Fruit fly (Drosophila melanogaster) whole organism, embryonic: ENCODE measurements around the gene Ubc4.

ENCODE experiments used
- Awh ChIP-seq: fragments of 200-800 bp; sonication (Bioruptor generic); IDR thresholded peaks from 2 replicates; pipeline ENCODE4, ENCODE4 v1.3.6; 2022; ENCODE audit warnings: missing biosample characterization, missing genetic modification characterization
- CG10209 ChIP-seq: fragments of 200-800 bp; sonication (Bioruptor generic); optimal IDR thresholded peaks from 3 replicates; lab custom pipeline; 2017; ENCODE audit warnings: missing biosample characterization, mild to moderate bottlenecking, missing genetic modification characterization, missing genetic modification reagents
- CG10274 ChIP-seq: fragments of 200-800 bp; sonication (Bioruptor generic); optimal IDR thresholded peaks from 3 replicates; lab custom pipeline; 2017; ENCODE audit warnings: missing biosample characterization, mild to moderate bottlenecking, missing genetic modification characterization
- CG11723 ChIP-seq: fragments of 200-800 bp; sonication (Bioruptor generic); optimal IDR thresholded peaks from 2 replicates; lab custom pipeline; 2017; ENCODE audit warnings: missing biosample characterization, mild to moderate bottlenecking, missing genetic modification characterization
- CG12104 ChIP-seq: fragments of 200-800 bp; sonication (Bioruptor generic); optimal IDR thresholded peaks from 3 replicates; lab custom pipeline; 2016; ENCODE audit warnings: missing biosample characterization, missing genetic modification characterization
- CG13424 ChIP-seq: fragments of 200-800 bp; sonication (Bioruptor generic); optimal IDR thresholded peaks from 2 replicates; lab custom pipeline; 2019; ENCODE audit warnings: missing biosample characterization, mild to moderate bottlenecking, missing genetic modification characterization, moderate library complexity
- CG13775 ChIP-seq: fragments of 200-800 bp; sonication (Bioruptor generic); optimal IDR thresholded peaks from 3 replicates; lab custom pipeline; 2017; ENCODE audit warnings: missing biosample characterization, mild to moderate bottlenecking, missing genetic modification characterization
- CG15073 ChIP-seq: fragments of 200-800 bp; sonication (Bioruptor generic); optimal IDR thresholded peaks from 2 replicates; lab custom pipeline; 2016; ENCODE audit warnings: missing biosample characterization, missing genetic modification characterization
- CG1529 ChIP-seq: fragments of 200-800 bp; sonication (Bioruptor generic); optimal IDR thresholded peaks from 3 replicates; lab custom pipeline; 2018; ENCODE audit warnings: missing biosample characterization, missing genetic modification characterization
- CG18011 ChIP-seq: fragments of 200-800 bp; sonication (Bioruptor generic); optimal IDR thresholded peaks from 2 replicates; lab custom pipeline; 2017; ENCODE audit warnings: missing biosample characterization, missing genetic modification characterization, mild to moderate bottlenecking, moderate library complexity, missing genotype
- CG2199 ChIP-seq: fragments of 200-800 bp; sonication (Bioruptor generic); IDR thresholded peaks from 3 replicates; pipeline ENCODE4 v1.3.6; 2022; ENCODE audit warnings: missing biosample characterization, missing genetic modification characterization
- CG32767 ChIP-seq: fragments of 200-800 bp; sonication (Bioruptor generic); IDR thresholded peaks from 2 replicates; pipeline ENCODE4 v1.3.6; 2022; ENCODE audit warnings: missing biosample characterization, missing genetic modification characterization
- CG3726 ChIP-seq: fragments of 200-800 bp; sonication (Bioruptor generic); IDR thresholded peaks from 3 replicates; pipeline ENCODE4, ENCODE4 v1.3.6; 2022; ENCODE audit warnings: missing biosample characterization, missing genetic modification characterization
- CG42726 ChIP-seq: fragments of 200-800 bp; sonication (Bioruptor generic); IDR thresholded peaks from 2 replicates; pipeline ENCODE4 v1.3.6; 2022; ENCODE audit warnings: missing biosample characterization, missing genetic modification characterization; ENCODE audit not compliant: partially characterized antibody
- CG4424 ChIP-seq: fragments of 200-800 bp; sonication (Bioruptor generic); optimal IDR thresholded peaks from 3 replicates; lab custom pipeline; 2016; ENCODE audit warnings: missing biosample characterization, missing genetic modification characterization
- CG6654 ChIP-seq: fragments of 200-800 bp; sonication (Bioruptor generic); optimal IDR thresholded peaks from 2 replicates; lab custom pipeline; 2017; ENCODE audit warnings: missing biosample characterization, mild to moderate bottlenecking, missing genetic modification characterization
- CG7786 ChIP-seq: fragments of 200-800 bp; sonication (Bioruptor generic); optimal IDR thresholded peaks from 2 replicates; lab custom pipeline; 2016; ENCODE audit warnings: missing biosample characterization, missing genetic modification characterization
- CG7987 ChIP-seq: fragments of 200-800 bp; sonication (Bioruptor generic); optimal IDR thresholded peaks from 2 replicates; lab custom pipeline; 2018; ENCODE audit warnings: missing biosample characterization, mild to moderate bottlenecking, missing genetic modification characterization, moderate library complexity
- CG8281 ChIP-seq: fragments of 200-800 bp; sonication (Bioruptor generic); optimal IDR thresholded peaks from 2 replicates; lab custom pipeline; 2018; ENCODE audit warnings: missing biosample characterization, mild to moderate bottlenecking, missing genetic modification characterization, moderate library complexity
- CG8290 ChIP-seq, 3 experiments: fragments of 200-800 bp; sonication (Bioruptor generic); optimal IDR thresholded peaks; 2 replicates each; lab custom pipeline; 2016 to 2019; ENCODE audit warnings: missing biosample characterization in 3 of 3, missing genetic modification characterization in 3 of 3, mild to moderate bottlenecking in 2 of 3, moderate library complexity in 1 of 3
- CTCF ChIP-seq: fragments of 200-800 bp; sonication (Bioruptor generic); optimal IDR thresholded peaks from 2 replicates; lab custom pipeline; 2017; ENCODE audit warnings: missing biosample characterization, mild to moderate bottlenecking, missing genetic modification characterization, moderate library complexity
- Dfd ChIP-seq, 2 experiments: fragments of >200 bp; optimal IDR thresholded peaks; 2 replicates each; lab custom pipeline; 2017; ENCODE audit warnings: missing biosample characterization in 2 of 2, missing genetic modification characterization in 2 of 2
- Dip2 ChIP-seq: fragments of 200-800 bp; sonication (Bioruptor generic); IDR thresholded peaks from 2 replicates; pipeline ENCODE4 v1.3.6; 2022; ENCODE audit warnings: missing biosample characterization, missing genetic modification characterization
- Elba2 ChIP-seq: fragments of 200-800 bp; sonication (Bioruptor generic); optimal IDR thresholded peaks from 3 replicates; lab custom pipeline; 2016; ENCODE audit warnings: missing biosample characterization, missing genetic modification characterization
- Ets97D ChIP-seq: fragments of 200-800 bp; sonication (Bioruptor generic); optimal IDR thresholded peaks from 3 replicates; lab custom pipeline; 2016; ENCODE audit warnings: missing biosample characterization, missing genetic modification characterization
- HLH54F ChIP-seq: fragments of 200-800 bp; sonication (Bioruptor generic); optimal IDR thresholded peaks from 3 replicates; lab custom pipeline; 2016; ENCODE audit warnings: missing biosample characterization, missing genetic modification characterization
- MESR4 ChIP-seq: fragments of 200-800 bp; sonication (Bioruptor generic); optimal IDR thresholded peaks from 2 replicates; lab custom pipeline; 2018; ENCODE audit warnings: missing biosample characterization, mild to moderate bottlenecking, missing genetic modification characterization, moderate library complexity
- Neu2 ChIP-seq: fragments of 200-800 bp; sonication (Bioruptor generic); optimal IDR thresholded peaks from 3 replicates; lab custom pipeline; 2016; ENCODE audit warnings: missing biosample characterization, missing genetic modification characterization, borderline replicate concordance
- Opbp ChIP-seq: fragments of 200-800 bp; sonication (Bioruptor generic); IDR thresholded peaks from 3 replicates; pipeline ENCODE4 v1.3.6; 2022; ENCODE audit warnings: missing biosample characterization, missing genetic modification characterization; ENCODE audit not compliant: partially characterized antibody
- Pdp1 ChIP-seq, 2 experiments: fragments of 200-800 bp; sonication (Bioruptor generic); optimal IDR thresholded peaks; 3 replicates each; lab custom pipeline; 2016; ENCODE audit warnings: missing biosample characterization in 2 of 2, missing genetic modification characterization in 2 of 2, mild to moderate bottlenecking in 1 of 2, moderate library complexity in 1 of 2
- Sin3A ChIP-seq: fragments of >200 bp; optimal IDR thresholded peaks from 2 replicates; lab custom pipeline; 2018
- Sox102F ChIP-seq: fragments of 200-800 bp; sonication (Bioruptor generic); optimal IDR thresholded peaks from 2 replicates; lab custom pipeline; 2018; ENCODE audit warnings: missing biosample characterization, mild to moderate bottlenecking, missing genetic modification characterization, moderate library complexity
- Sry-β ChIP-seq: fragments of 200-800 bp; sonication (Bioruptor generic); optimal IDR thresholded peaks from 2 replicates; lab custom pipeline; 2018; ENCODE audit warnings: missing biosample characterization, mild to moderate bottlenecking, missing genetic modification characterization, moderate library complexity
- Stat92E ChIP-seq, 3 experiments: fragments of >200 bp in 2 of 3; fragments of 200-800 bp in 1 of 3; sonication (Bioruptor generic) in 1 of 3; optimal IDR thresholded peaks; 2 replicates each; lab custom pipeline; 2017 to 2019; ENCODE audit warnings: missing biosample characterization in 3 of 3, missing genetic modification characterization in 3 of 3, mild to moderate bottlenecking in 1 of 3, moderate library complexity in 1 of 3
- al ChIP-seq: fragments of 200-800 bp; sonication (Bioruptor generic); IDR thresholded peaks from 2 replicates; pipeline ENCODE4 v1.3.6; 2022; ENCODE audit warnings: missing biosample characterization, missing genetic modification characterization
- ash1 ChIP-seq: fragments of 200-800 bp; sonication (Bioruptor generic); optimal IDR thresholded peaks from 2 replicates; lab custom pipeline; 2018; ENCODE audit warnings: missing biosample characterization, mild to moderate bottlenecking, missing genetic modification characterization
- dysf ChIP-seq: fragments of 200-800 bp; sonication (Bioruptor generic); IDR thresholded peaks from 3 replicates; pipeline ENCODE4 v1.3.6; 2022; ENCODE audit warnings: missing biosample characterization, missing genetic modification characterization
- ind ChIP-seq: fragments of 200-800 bp; sonication (Bioruptor generic); optimal IDR thresholded peaks from 3 replicates; lab custom pipeline; 2016; ENCODE audit warnings: missing biosample characterization, missing genetic modification characterization
- kay ChIP-seq: fragments of 200-800 bp; sonication (Bioruptor generic); optimal IDR thresholded peaks from 2 replicates; lab custom pipeline; 2016; ENCODE audit warnings: missing biosample characterization, missing genetic modification characterization
- lilli ChIP-seq: fragments of 200-800 bp; sonication (Bioruptor generic); optimal IDR thresholded peaks from 3 replicates; lab custom pipeline; 2016; ENCODE audit warnings: missing biosample characterization, missing genetic modification characterization
- nmo ChIP-seq: fragments of 200-800 bp; sonication (Bioruptor generic); optimal IDR thresholded peaks from 2 replicates; lab custom pipeline; 2018; ENCODE audit warnings: missing biosample characterization, mild to moderate bottlenecking, missing genetic modification characterization, moderate library complexity
- odd ChIP-seq: fragments of 200-800 bp; sonication (Bioruptor generic); optimal IDR thresholded peaks from 2 replicates; lab custom pipeline; 2017; ENCODE audit warnings: missing biosample characterization, mild to moderate bottlenecking, missing genetic modification characterization
- pita ChIP-seq: fragments of 200-800 bp; sonication (Bioruptor generic); optimal IDR thresholded peaks from 2 replicates; lab custom pipeline; 2017; ENCODE audit warnings: missing biosample characterization, mild to moderate bottlenecking, missing genetic modification characterization
- shn ChIP-seq: fragments of 200-800 bp; sonication (Bioruptor generic); optimal IDR thresholded peaks from 3 replicates; lab custom pipeline; 2016; ENCODE audit warnings: missing biosample characterization, missing genetic modification characterization
- sisA ChIP-seq: fragments of 200-800 bp; sonication (Bioruptor generic); IDR thresholded peaks from 2 replicates; pipeline ENCODE4 v1.3.6; 2022; ENCODE audit warnings: missing biosample characterization, missing genetic modification characterization
- wdn ChIP-seq: fragments of 200-800 bp; sonication (Bioruptor generic); IDR thresholded peaks from 2 replicates; pipeline ENCODE4 v1.3.6; 2022; ENCODE audit warnings: missing biosample characterization, missing genetic modification characterization
- z ChIP-seq: fragments of 200-800 bp; sonication (Bioruptor generic); IDR thresholded peaks from 3 replicates; pipeline ENCODE4 v1.3.6; 2022; ENCODE audit warnings: missing biosample characterization, missing genetic modification characterization
- zfh1 ChIP-seq: fragments of 200-800 bp; sonication (Bioruptor generic); IDR thresholded peaks from 3 replicates; pipeline ENCODE4 v1.3.6; 2022; ENCODE audit warnings: missing biosample characterization, missing genetic modification characterization
- zfh2 ChIP-seq: fragments of 200-800 bp; sonication (Bioruptor generic); optimal IDR thresholded peaks from 2 replicates; lab custom pipeline; 2016; ENCODE audit warnings: missing biosample characterization, missing genetic modification characterization

Ubc4 gene

DNA sequence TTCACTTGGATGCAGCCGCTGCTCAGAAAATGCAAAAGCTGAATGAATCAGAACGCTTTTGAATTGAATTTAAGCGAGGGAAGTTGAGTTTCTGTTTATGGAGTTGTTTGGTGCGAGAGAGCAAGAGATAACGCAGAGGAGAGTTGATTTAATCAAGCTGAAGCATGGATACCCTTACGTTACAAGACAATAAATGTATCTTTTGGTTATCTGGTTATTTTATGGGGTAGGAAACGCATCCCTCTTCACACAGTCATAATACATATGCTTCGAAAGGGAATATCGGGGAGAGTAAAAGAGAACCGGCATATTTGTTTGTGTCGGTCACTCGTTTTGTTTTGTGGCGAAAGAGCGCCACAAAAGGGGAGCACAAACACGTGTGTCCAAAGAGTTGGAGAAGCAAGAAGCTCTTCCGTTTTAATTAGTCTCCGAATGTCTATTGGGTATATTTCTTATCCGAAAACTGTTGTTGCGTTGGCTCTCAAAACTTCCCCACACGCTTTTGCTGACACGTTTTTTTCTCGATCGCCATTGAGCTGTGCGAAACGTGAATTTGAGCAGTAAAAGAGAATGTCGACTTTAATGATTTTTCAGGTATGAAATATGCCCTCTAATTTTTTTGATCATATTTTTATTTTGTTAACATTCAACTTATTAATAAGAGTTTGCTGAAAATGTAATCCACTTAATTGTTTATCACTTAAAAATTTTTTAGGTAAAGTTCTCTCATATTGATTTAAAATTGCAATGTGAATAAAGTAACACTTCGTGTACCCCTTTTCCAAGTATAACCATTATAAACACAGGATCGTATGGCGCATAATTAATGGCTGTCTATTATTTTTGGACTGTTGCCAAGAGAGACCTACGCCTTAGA lies 1.2 kb upstream of the Ubc4 start, which contains the start of gene Prps:
Gene Prps, minus strand, starts transcription at position 51 of the 877 bp plus-strand sequence.
- TF ChIP-seq Awh (peak; percentile 82), HLH54F (GFP tag; lab: Kevin White, UChicago) (peak; percentile 49), CG6654 (GFP tag; lab: Kevin White, UChicago) (peak; percentile 20), Stat92E (GFP tag; optimal IDR thresholded peaks at IDR 0.05; lab: Kevin White, UChicago) (peak in 1 of 3 experiments; percentile 68), Dip2 (GFP tag; lab: Robert Waterston, UW) (no peak), zfh1 (GFP tag; lab: Robert Waterston, UW) (peak; percentile 92), CG13424 (peak; percentile 69), shn (GFP tag; lab: Kevin White, UChicago) (peak; percentile 71), CG42726 (no peak; the same call in 1 of the 2 replicates), CTCF (peak; percentile 17), Sox102F (GFP tag; lab: Kevin White, UChicago) (peak; percentile 62), wdn (GFP tag; lab: Robert Waterston, UW) (peak; percentile 48; the same call in 1 of the 2 replicates), kay (GFP tag; lab: Kevin White, UChicago) (peak; percentile 75), ind (GFP tag; lab: Kevin White, UChicago) (peak; percentile 83), Sin3A (no peak), odd (GFP tag; lab: Kevin White, UChicago) (peak; percentile 65), Neu2 (GFP tag; lab: Kevin White, UChicago) (no peak), pita (GFP tag; lab: Kevin White, UChicago) (no peak), CG2199 (GFP tag; lab: Robert Waterston, UW) (no peak), CG7786 (GFP tag; lab: Kevin White, UChicago) (peak; percentile 82), Pdp1 (GFP tag; optimal IDR thresholded peaks at IDR 0.05; lab: Kevin White, UChicago) (peak; percentile 75 to 87), CG18011 (GFP tag; lab: Kevin White, UChicago) (peak; percentile 53), CG8290 (GFP tag; optimal IDR thresholded peaks at IDR 0.05; lab: Kevin White, UChicago) (peak; percentile 37), CG8290 (tag; optimal IDR thresholded peaks at IDR 0.05; lab: Kevin White, UChicago) (peak; percentile 36 to 94), sisA (GFP tag; lab: Robert Waterston, UW) (peak; percentile 80), CG32767 (0 out of 2 replicates have a peak, but pooled peaks have one; percentile 39), CG12104 (GFP tag; lab: Kevin White, UChicago) (peak; percentile 67), nmo (GFP tag; lab: Kevin White, UChicago) (peak; percentile 27), Dfd (GFP tag; optimal IDR thresholded peaks at IDR 0.05; lab: Kevin White, UChicago) (no peak), lilli (GFP tag; lab: Kevin White, UChicago) (peak; percentile 81), Opbp (GFP tag; lab: Robert Waterston, UW) (no peak), zfh2 (GFP tag; lab: Kevin White, UChicago) (peak; percentile 51), CG10209 (GFP tag; lab: Kevin White, UChicago) (peak; percentile 8), Ets97D (peak; percentile 41), CG11723 (peak; percentile 42), Elba2 (no peak), CG7987 (GFP tag; lab: Kevin White, UChicago) (peak; percentile 67), dysf (GFP tag; lab: Robert Waterston, UW) (peak; percentile 83), CG3726 (GFP tag; lab: Robert Waterston, UW) (0 out of 3 replicates have a peak, but pooled peaks have one; percentile 52), CG10274 (GFP tag; lab: Kevin White, UChicago) (no peak), Sry-β (GFP tag; lab: Kevin White, UChicago) (no peak), CG4424 (GFP tag; lab: Kevin White, UChicago) (peak; percentile 76), CG15073 (GFP tag; lab: Kevin White, UChicago) (no peak), z (GFP tag; lab: Robert Waterston, UW) (no peak), ash1 (GFP tag; lab: Kevin White, UChicago) (peak; percentile 16), al (GFP tag; lab: Robert Waterston, UW) (peak; percentile 64; the same call in 1 of the 2 replicates), CG1529 (GFP tag; lab: Kevin White, UChicago) (peak; percentile 15), CG13775 (GFP tag; lab: Kevin White, UChicago) (peak; percentile 51), CG8281 (tag; lab: Kevin White, UChicago) (peak; percentile 14), MESR4 (GFP tag; lab: Kevin White, UChicago) (no peak)
